Worm (Caenorhabditis elegans): ENCODE data around the gene sams-5.

The sams-5 gene

ce11 chrIV:6323654-6324224 lies 44.4 kb upstream of the sams-5 start, which contains the start of gene sqd-1 (continued):
- peak; percentile 82 for TF ChIP-seq hmg-1.2 (GFP tag; IDR thresholded peaks at IDR 0.05)
- TF ChIP-seq rcor-1 (GFP tag; IDR thresholded peaks at IDR 0.05) = peak; percentile 91
- TF ChIP-seq aptf-2 (GFP tag; conservative IDR thresholded peaks at IDR 0.05) = peak; percentile 65; the same call in 1 of the 2 replicates
- TF ChIP-seq snpc-3.4 (tag; optimal IDR thresholded peaks at IDR 0.05) = peak; percentile 83
- TF ChIP-seq F37B4.10 (GFP tag; IDR thresholded peaks at IDR 0.05) = 0 out of 2 replicates have a peak, but pooled peaks have one; percentile 71
- peak; percentile 65; the same call in 1 of the 2 replicates for TF ChIP-seq cebp-2 (GFP tag; IDR thresholded peaks at IDR 0.05)
- peak; percentile 73 for TF ChIP-seq cebp-1 (GFP tag; IDR thresholded peaks at IDR 0.05)
- TF ChIP-seq cebp-1 (tag; optimal IDR thresholded peaks at IDR 0.05) = peak; percentile 90
- TF ChIP-seq ets-4 (GFP tag; optimal IDR thresholded peaks at IDR 0.05) = no peak
- TF ChIP-seq nhr-179 (tag; optimal IDR thresholded peaks at IDR 0.05) = no peak
- TF ChIP-seq F22D6.2 (tag; optimal IDR thresholded peaks at IDR 0.05) = peak; percentile 81
- TF ChIP-seq nfya-1 (tag; optimal IDR thresholded peaks at IDR 0.05; ENCODE audit: borderline replicate concordance, insufficient read depth) = no peak
- TF ChIP-seq fkh-3 (tag; optimal IDR thresholded peaks at IDR 0.05) = no peak
- peak; percentile 91 for TF ChIP-seq lir-1 (GFP tag; conservative IDR thresholded peaks at IDR 0.05)
- peak; percentile 87 for TF ChIP-seq Y79H2A.3 (GFP tag; conservative IDR thresholded peaks at IDR 0.05)
- peak; percentile 43 for TF ChIP-seq efl-1 (GFP tag; optimal IDR thresholded peaks at IDR 0.05)
- TF ChIP-seq T26A5.8 (tag; optimal IDR thresholded peaks at IDR 0.05) = peak; percentile 9
- no peak for TF ChIP-seq T07F8.4 (tag; optimal IDR thresholded peaks at IDR 0.05)
- peak; percentile 84 to 93 for TF ChIP-seq let-607 (tag; optimal IDR thresholded peaks at IDR 0.05)
- no peak for TF ChIP-seq hlh-12 (tag; optimal IDR thresholded peaks at IDR 0.05)
- no peak for TF ChIP-seq F55B11.4 (tag; optimal IDR thresholded peaks at IDR 0.05; ENCODE audit: borderline replicate concordance, insufficient read depth)
- TF ChIP-seq ZK185.1 (tag; optimal IDR thresholded peaks at IDR 0.05; ENCODE audit: poor library complexity, severe bottlenecking) = peak; percentile 82
- peak; percentile 79; the same call in 1 of the 2 replicates for TF ChIP-seq attf-6 (GFP tag; IDR thresholded peaks at IDR 0.05)
- no peak for TF ChIP-seq ccch-3 (GFP tag; optimal IDR thresholded peaks at IDR 0.05)
- TF ChIP-seq nfya-2 (GFP tag; IDR thresholded peaks at IDR 0.05) = no peak
- peak; percentile 100 for TF ChIP-seq F33H1.4 (GFP tag; IDR thresholded peaks at IDR 0.05)
- TF ChIP-seq ceh-40 (GFP tag; IDR thresholded peaks at IDR 0.05) = 0 out of 2 replicates have a peak, but pooled peaks have one; percentile 55
- peak; percentile 96 for TF ChIP-seq Y53G8AR.9 (GFP tag; conservative IDR thresholded peaks at IDR 0.05)
- peak; percentile 89 for TF ChIP-seq ceh-91 (GFP tag; IDR thresholded peaks at IDR 0.05)
- no peak for TF ChIP-seq hlh-26 (GFP tag; conservative IDR thresholded peaks at IDR 0.05)
- TF ChIP-seq snpc-1.3 (tag; optimal IDR thresholded peaks at IDR 0.05; ENCODE audit: insufficient read depth) = peak; percentile 64
- TF ChIP-seq K12H6.12 (tag; optimal IDR thresholded peaks at IDR 0.05) = peak; percentile 91
- TF ChIP-seq sea-2 (GFP tag; IDR thresholded peaks at IDR 0.05) = peak; percentile 81; the same call in 1 of the 2 replicates
- peak; percentile 60; the same call in 1 of the 2 replicates for TF ChIP-seq ztf-25 (GFP tag; IDR thresholded peaks at IDR 0.05)
- peak; percentile 88 for TF ChIP-seq F52B5.7 (tag; optimal IDR thresholded peaks at IDR 0.05)
- peak; percentile 30 for TF ChIP-seq B0035.1 (tag; optimal IDR thresholded peaks at IDR 0.05)
- TF ChIP-seq nhr-90 (tag; optimal IDR thresholded peaks at IDR 0.05) = peak; percentile 16
- TF ChIP-seq nhr-27 (tag; optimal IDR thresholded peaks at IDR 0.05) = peak; percentile 57
- peak; percentile 55 for TF ChIP-seq ztf-22 (GFP tag; optimal IDR thresholded peaks at IDR 0.05)
- no peak for TF ChIP-seq him-1 (tag; optimal IDR thresholded peaks at IDR 0.05)
- peak; percentile 90 for TF ChIP-seq C06A6.2 (GFP tag; conservative IDR thresholded peaks at IDR 0.05)
- peak; percentile 86; the same call in 1 of the 2 replicates for TF ChIP-seq egl-44 (GFP tag; IDR thresholded peaks at IDR 0.05)
- peak; percentile 71; the same call in 1 of the 2 replicates for TF ChIP-seq lin-26 (GFP tag; IDR thresholded peaks at IDR 0.05)
- peak; percentile 96 for TF ChIP-seq dox-1 (GFP tag; IDR thresholded peaks at IDR 0.05)
- TF ChIP-seq hrde-1 (tag; optimal IDR thresholded peaks at IDR 0.05; ENCODE audit: borderline replicate concordance) = peak; percentile 88
- TF ChIP-seq ztf-3 (GFP tag; optimal IDR thresholded peaks at IDR 0.05) = no peak
- peak; percentile 92 for TF ChIP-seq C17E4.6 (GFP tag; IDR thresholded peaks at IDR 0.05)

All from whole organism, young adult.